Worm (Caenorhabditis elegans) whole organism, L4 larva: ENCODE measurements around the gene mlt-11.

Source experiments
- R02D3.7 ChIP-seq: fragments of 150-350 bp; sonication (generic microtip); optimal IDR thresholded peaks from 3 replicates; lab custom pipeline; 2014; ENCODE audit warnings: missing biosample characterization, missing genetic modification characterization
- arid-1 ChIP-seq: fragments of 200-800 bp; sonication (Bioruptor generic); conservative IDR thresholded peaks from 2 replicates; pipeline ENCODE4 v1.3.6; 2022; ENCODE audit warnings: missing genetic modification reagents, missing genetic modification characterization, missing compliant biosample characterization
- daf-12 ChIP-seq: fragments of 150-350 bp; optimal IDR thresholded peaks from 2 replicates; lab custom pipeline; 2014; ENCODE audit warnings: missing biosample characterization, missing genetic modification reagents, missing genetic modification characterization
- daf-19 ChIP-seq: fragments of 200-800 bp; sonication (Bioruptor generic); conservative IDR thresholded peaks from 2 replicates; pipeline ENCODE4 v1.3.6; 2022; ENCODE audit warnings: missing genetic modification characterization, missing compliant biosample characterization
- lin-39 ChIP-seq: fragments of 150-350 bp; optimal IDR thresholded peaks from 2 replicates; lab custom pipeline; 2014; ENCODE audit warnings: missing biosample characterization, missing genetic modification reagents, missing genetic modification characterization
- mdl-1 ChIP-seq, 2 experiments: fragments of 150-350 bp in 1 of 2; sonication (generic microtip) in 1 of 2; optimal IDR thresholded peaks; 2 replicates each; lab custom pipeline; 2014 to 2017; ENCODE audit warnings: missing biosample characterization in 2 of 2, missing genetic modification characterization in 2 of 2
- nhr-28 ChIP-seq: fragments of 150-350 bp; optimal IDR thresholded peaks from 2 replicates; lab custom pipeline; 2014; ENCODE audit warnings: missing biosample characterization, missing genetic modification characterization
- nhr-76 ChIP-seq: fragments of 150-350 bp; optimal IDR thresholded peaks from 2 replicates; lab custom pipeline; 2014; ENCODE audit warnings: missing biosample characterization, missing genetic modification characterization
- nhr-77 ChIP-seq: fragments of 150-350 bp; optimal IDR thresholded peaks from 2 replicates; lab custom pipeline; 2014; ENCODE audit warnings: missing biosample characterization, missing genetic modification characterization
- pqm-1 ChIP-seq: sonication (generic microtip); optimal IDR thresholded peaks from 2 replicates; lab custom pipeline; 2017; ENCODE audit warnings: missing biosample characterization, missing genetic modification characterization
- unc-130 ChIP-seq: sonication (generic microtip); optimal IDR thresholded peaks from 2 replicates; lab custom pipeline; 2016; ENCODE audit warnings: missing genetic modification reagents, missing genetic modification characterization, missing compliant biosample characterization
- zag-1 ChIP-seq: fragments of 150-350 bp; optimal IDR thresholded peaks from 2 replicates; lab custom pipeline; 2014; ENCODE audit warnings: missing biosample characterization, missing genetic modification characterization
- ztf-11 ChIP-seq: fragments of 150-350 bp; optimal IDR thresholded peaks from 2 replicates; lab custom pipeline; 2014; ENCODE audit warnings: missing biosample characterization, missing genetic modification characterization

DNA sequence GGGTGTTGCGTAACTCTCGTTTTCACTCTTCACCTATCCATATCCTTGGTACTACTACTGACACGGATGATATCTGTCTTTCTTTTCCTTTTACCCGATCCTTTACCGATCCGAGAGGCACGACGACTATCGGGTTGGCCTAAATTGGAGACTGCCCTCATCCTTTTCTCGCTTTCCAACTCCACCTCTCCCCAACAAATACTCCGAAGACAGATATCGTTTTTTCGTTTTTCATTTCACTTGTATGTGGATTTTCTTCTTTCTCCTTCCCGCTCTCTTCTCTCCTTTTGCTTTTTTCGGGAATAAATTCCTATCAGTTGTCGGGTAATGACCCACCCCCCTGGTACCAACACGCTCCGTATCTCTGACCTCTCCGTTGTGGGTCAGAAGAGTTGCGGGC is 2.1 kb upstream of the mlt-11 start:
- TF ChIP-seq daf-19 (GFP tag; lab: Robert Waterston, UW), result no peak
- TF ChIP-seq arid-1 (GFP tag; lab: Robert Waterston, UW), result no peak
- TF ChIP-seq R02D3.7 (tag; lab: Kevin White, UChicago), result no peak
- no peak for TF ChIP-seq nhr-76 (tag; lab: Kevin White, UChicago)
- TF ChIP-seq unc-130, result no peak
- no peak for TF ChIP-seq lin-39 (tag; lab: Kevin White, UChicago)
- no peak for TF ChIP-seq zag-1 (tag; lab: Kevin White, UChicago)
- no peak for TF ChIP-seq pqm-1 (tag; lab: Kevin White, UChicago)
- no peak for TF ChIP-seq nhr-77 (tag; lab: Kevin White, UChicago)
- TF ChIP-seq daf-12, result no peak
- TF ChIP-seq nhr-28 (tag; lab: Kevin White, UChicago), result no peak
- no peak for TF ChIP-seq mdl-1 (tag; optimal IDR thresholded peaks at IDR 0.05; lab: Kevin White, UChicago)
- TF ChIP-seq ztf-11 (tag; lab: Kevin White, UChicago), result no peak
